In genomic region chr2L:2855773-2856615, dm6 we compare ENCODE assay signal across 2 fruit fly cellular contexts.
A peak's percentile ranks its signal among the peaks of the same experiment; 100 is the strongest.
TF ChIP-seq lines count a peak whose summit lies in the region.

Gene CG3104, minus strand, starts transcription at chr2L:2855778.
Gene RpS21, plus strand, starts transcription at chr2L:2856070.

TF ChIP-seq in whole organism, embryonic, 481 proteins besides CTCF, POLR2A, EP300 and RAD21 (continued from another document and continues in another):
- peak; percentile 74 for TF ChIP-seq CG1529 (GFP tag; optimal IDR thresholded peaks at IDR 0.05; lab: Kevin White, UChicago)
- TF ChIP-seq CG2116 (GFP tag; optimal IDR thresholded peaks at IDR 0.05; lab: Kevin White, UChicago) = peak; percentile 70
- TF ChIP-seq CG15514 (GFP tag; optimal IDR thresholded peaks at IDR 0.05; lab: Kevin White, UChicago) = peak; percentile 88
- peak; percentile 61 for TF ChIP-seq danr (GFP tag; IDR thresholded peaks at IDR 0.05; lab: Robert Waterston, UW)
- peak; percentile 56 for TF ChIP-seq D19B (GFP tag; optimal IDR thresholded peaks at IDR 0.05; lab: Kevin White, UChicago)
- peak; percentile 76 for TF ChIP-seq gcm2 (GFP tag; optimal IDR thresholded peaks at IDR 0.05; lab: Kevin White, UChicago)
- TF ChIP-seq C15 (GFP tag; IDR thresholded peaks at IDR 0.05; lab: Robert Waterston, UW) = peak; percentile 82; the same call in 2 of the 3 replicates
- TF ChIP-seq peb (GFP tag; IDR thresholded peaks at IDR 0.05; lab: Robert Waterston, UW) = peak; percentile 45; the same call in 1 of the 2 replicates
- peak; percentile 76 for TF ChIP-seq CG17359 (tag; optimal IDR thresholded peaks at IDR 0.05; lab: Kevin White, UChicago)
- no peak for TF ChIP-seq dan (GFP tag; IDR thresholded peaks at IDR 0.05; lab: Robert Waterston, UW)
- peak; percentile 17; the same call in 1 of the 2 replicates for TF ChIP-seq amos (GFP tag; IDR thresholded peaks at IDR 0.05; lab: Robert Waterston, UW; ENCODE audit: partially characterized antibody)
- peak; percentile 90 for TF ChIP-seq Rx (GFP tag; IDR thresholded peaks at IDR 0.05; lab: Robert Waterston, UW)
- peak; percentile 94 for TF ChIP-seq caup (GFP tag; optimal IDR thresholded peaks at IDR 0.05; lab: Kevin White, UChicago; ENCODE audit: severe bottlenecking)
- TF ChIP-seq nerfin-2 (GFP tag; IDR thresholded peaks at IDR 0.05; lab: Robert Waterston, UW; ENCODE audit: partially characterized antibody) = no peak
- TF ChIP-seq CrebB (tag; optimal IDR thresholded peaks at IDR 0.05; lab: Kevin White, UChicago) = peak; percentile 76
- peak; percentile 58 for TF ChIP-seq kah (GFP tag; optimal IDR thresholded peaks at IDR 0.05; lab: Kevin White, UChicago)
- peak; percentile 86 for TF ChIP-seq CG9817 (tag; optimal IDR thresholded peaks at IDR 0.05; lab: Kevin White, UChicago)
- TF ChIP-seq stwl (tag; optimal IDR thresholded peaks at IDR 0.05; lab: Kevin White, UChicago) = peak; percentile 79
- peak; percentile 88 for TF ChIP-seq CG32772 (GFP tag; IDR thresholded peaks at IDR 0.05; lab: Robert Waterston, UW)
- no peak for TF ChIP-seq D (optimal IDR thresholded peaks at IDR 0.05; lab: Kevin White, UChicago)
- peak; percentile 77 for TF ChIP-seq D (GFP tag; optimal IDR thresholded peaks at IDR 0.05; lab: Kevin White, UChicago)
- peak; percentile 86 for TF ChIP-seq CG8290 (GFP tag; optimal IDR thresholded peaks at IDR 0.05; lab: Kevin White, UChicago)
- peak; percentile 85 to 92 for TF ChIP-seq CG8290 (tag; optimal IDR thresholded peaks at IDR 0.05; lab: Kevin White, UChicago)
- 0 out of 3 replicates have a peak, but pooled peaks have one; percentile 5 for TF ChIP-seq CG6791 (GFP tag; IDR thresholded peaks at IDR 0.05; lab: Robert Waterston, UW; ENCODE audit: partially characterized antibody)
- TF ChIP-seq CG30431 (GFP tag; optimal IDR thresholded peaks at IDR 0.05; lab: Kevin White, UChicago) = peak; percentile 85
- peak; percentile 88 for TF ChIP-seq CG10654 (GFP tag; optimal IDR thresholded peaks at IDR 0.05; lab: Kevin White, UChicago)
- TF ChIP-seq dysf (GFP tag; IDR thresholded peaks at IDR 0.05; lab: Robert Waterston, UW) = peak; percentile 84
- peak; percentile 97 for TF ChIP-seq Rfx (GFP tag; IDR thresholded peaks at IDR 0.05; lab: Robert Waterston, UW)
- TF ChIP-seq CG12236 (GFP tag; optimal IDR thresholded peaks at IDR 0.05; lab: Kevin White, UChicago) = peak; percentile 59
- peak; percentile 72 for TF ChIP-seq CG6854 (GFP tag; optimal IDR thresholded peaks at IDR 0.05; lab: Kevin White, UChicago)
- peak; percentile 93 for TF ChIP-seq NfI (GFP tag; optimal IDR thresholded peaks at IDR 0.05; lab: Kevin White, UChicago)
- peak; percentile 34 for TF ChIP-seq CG18011 (GFP tag; optimal IDR thresholded peaks at IDR 0.05; lab: Kevin White, UChicago)
- TF ChIP-seq gce (GFP tag; IDR thresholded peaks at IDR 0.05; lab: Robert Waterston, UW) = peak; percentile 83; the same call in 2 of the 3 replicates
- peak; percentile 73 for TF ChIP-seq CG2120 (GFP tag; optimal IDR thresholded peaks at IDR 0.05; lab: Kevin White, UChicago)
- peak; percentile 96 for TF ChIP-seq Hmr (GFP tag; optimal IDR thresholded peaks at IDR 0.05; lab: Kevin White, UChicago)
- TF ChIP-seq CG3995 (GFP tag; optimal IDR thresholded peaks at IDR 0.05; lab: Kevin White, UChicago) = peak; percentile 72
- peak; percentile 90 for TF ChIP-seq pzg (GFP tag; optimal IDR thresholded peaks at IDR 0.05; lab: Kevin White, UChicago)
- peak; percentile 39 for TF ChIP-seq Kr (GFP tag; optimal IDR thresholded peaks at IDR 0.05; lab: Kevin White, UChicago)
- TF ChIP-seq CG7745 (tag; optimal IDR thresholded peaks at IDR 0.05; lab: Kevin White, UChicago) = no peak
- peak; percentile 89 for TF ChIP-seq mirr (GFP tag; optimal IDR thresholded peaks at IDR 0.05; lab: Kevin White, UChicago)
- no peak for TF ChIP-seq fru (optimal IDR thresholded peaks at IDR 0.05; lab: Kevin White, UChicago)
- peak; percentile 77 for TF ChIP-seq ash1 (GFP tag; optimal IDR thresholded peaks at IDR 0.05; lab: Kevin White, UChicago)
- peak; percentile 77 for TF ChIP-seq CG3838 (GFP tag; optimal IDR thresholded peaks at IDR 0.05; lab: Kevin White, UChicago)
- TF ChIP-seq run (tag; optimal IDR thresholded peaks at IDR 0.05; lab: Kevin White, UChicago) = peak; percentile 65
- peak; percentile 93 for TF ChIP-seq NC2β (GFP tag; optimal IDR thresholded peaks at IDR 0.05; lab: Kevin White, UChicago)
- no peak for TF ChIP-seq Lpt (GFP tag; optimal IDR thresholded peaks at IDR 0.05; lab: Kevin White, UChicago)
- TF ChIP-seq CG4328 (GFP tag; optimal IDR thresholded peaks at IDR 0.05; lab: Kevin White, UChicago) = peak; percentile 92
- TF ChIP-seq CG10959 (GFP tag; IDR thresholded peaks at IDR 0.05; lab: Robert Waterston, UW) = peak; percentile 74
- peak; percentile 66 for TF ChIP-seq dimm (GFP tag; IDR thresholded peaks at IDR 0.05; lab: Robert Waterston, UW)
- TF ChIP-seq chinmo (GFP tag; IDR thresholded peaks at IDR 0.05; lab: Robert Waterston, UW; ENCODE audit: partially characterized antibody) = no peak
- peak; percentile 65 for TF ChIP-seq Nf-YB (GFP tag; optimal IDR thresholded peaks at IDR 0.05; lab: Kevin White, UChicago)
- TF ChIP-seq Pdp1 (GFP tag; optimal IDR thresholded peaks at IDR 0.05; lab: Kevin White, UChicago) = peak; percentile 70 to 71
- TF ChIP-seq CG17802 (tag; optimal IDR thresholded peaks at IDR 0.05; lab: Kevin White, UChicago) = peak; percentile 80
- TF ChIP-seq maf-S (GFP tag; optimal IDR thresholded peaks at IDR 0.05; lab: Kevin White, UChicago) = peak; percentile 80
- TF ChIP-seq E2f1 (GFP tag; IDR thresholded peaks at IDR 0.05; lab: Robert Waterston, UW) = peak; percentile 82
- TF ChIP-seq trem (tag; optimal IDR thresholded peaks at IDR 0.05; lab: Kevin White, UChicago) = peak; percentile 82
- peak; percentile 88 for TF ChIP-seq HLH54F (GFP tag; optimal IDR thresholded peaks at IDR 0.05; lab: Kevin White, UChicago)
- TF ChIP-seq Dip2 (GFP tag; IDR thresholded peaks at IDR 0.05; lab: Robert Waterston, UW) = no peak
- TF ChIP-seq Xbp1 (GFP tag; optimal IDR thresholded peaks at IDR 0.05; lab: Kevin White, UChicago) = peak; percentile 92
- TF ChIP-seq ab (GFP tag; optimal IDR thresholded peaks at IDR 0.05; lab: Kevin White, UChicago) = peak; percentile 71
- peak; percentile 72 for TF ChIP-seq CG1602 (GFP tag; optimal IDR thresholded peaks at IDR 0.05; lab: Kevin White, UChicago)
- peak; percentile 11 for TF ChIP-seq tap (tag; optimal IDR thresholded peaks at IDR 0.05; lab: Kevin White, UChicago)
- peak; percentile 98 for TF ChIP-seq NFAT (GFP tag; IDR thresholded peaks at IDR 0.05; lab: Robert Waterston, UW)
- peak; percentile 72 for TF ChIP-seq dmrt99B (tag; optimal IDR thresholded peaks at IDR 0.05; lab: Kevin White, UChicago)

TF ChIP-seq in whole organism, prepupa, 60 proteins besides CTCF, POLR2A, EP300 and RAD21 (continued from another document):
- TF ChIP-seq CG6163 (GFP tag; IDR thresholded peaks at IDR 0.05; lab: Robert Waterston, UW) = peak; percentile 89
- peak; percentile 65 for TF ChIP-seq Smox (GFP tag; optimal IDR thresholded peaks at IDR 0.05; lab: Kevin White, UChicago)
- TF ChIP-seq CG1621 (tag; optimal IDR thresholded peaks at IDR 0.05; lab: Kevin White, UChicago) = peak; percentile 51
- peak; percentile 38 for TF ChIP-seq spab (GFP tag; optimal IDR thresholded peaks at IDR 0.05; lab: Kevin White, UChicago)
- TF ChIP-seq CG6276 (GFP tag; optimal IDR thresholded peaks at IDR 0.05; lab: Kevin White, UChicago) = peak; percentile 4
- peak; percentile 89 for TF ChIP-seq Eip78C (GFP tag; lab: Kevin White, UChicago)
- TF ChIP-seq CG3032 (tag; optimal IDR thresholded peaks at IDR 0.05; lab: Kevin White, UChicago) = peak; percentile 70
- peak; percentile 60 for TF ChIP-seq Sox15 (GFP tag; optimal IDR thresholded peaks at IDR 0.05; lab: Kevin White, UChicago)
- peak; percentile 79 for TF ChIP-seq Eip93F (GFP tag; optimal IDR thresholded peaks at IDR 0.05; lab: Kevin White, UChicago)
